Fruit fly (Drosophila melanogaster) whole organism, embryonic: ENCODE measurements around the gene SMC3.

Experiments used
- Ada2b ChIP-seq: fragments of 200-800 bp; sonication (Bioruptor generic); IDR thresholded peaks from 2 replicates; pipeline ENCODE4 v1.3.6; 2022; ENCODE audit warnings: missing biosample characterization, missing genetic modification characterization
- BtbVII ChIP-seq: fragments of 200-800 bp; sonication (Bioruptor generic); optimal IDR thresholded peaks from 3 replicates; lab custom pipeline; 2017; ENCODE audit warnings: missing biosample characterization, mild to moderate bottlenecking, missing genetic modification characterization
- CG10209 ChIP-seq: fragments of 200-800 bp; sonication (Bioruptor generic); optimal IDR thresholded peaks from 3 replicates; lab custom pipeline; 2017; ENCODE audit warnings: missing biosample characterization, mild to moderate bottlenecking, missing genetic modification characterization, missing genetic modification reagents
- CG10654 ChIP-seq: fragments of 200-800 bp; sonication (Bioruptor generic); optimal IDR thresholded peaks from 2 replicates; lab custom pipeline; 2016; ENCODE audit warnings: missing biosample characterization, missing genetic modification characterization
- CG11695 ChIP-seq: fragments of 200-800 bp; sonication (Bioruptor generic); IDR thresholded peaks from 3 replicates; pipeline ENCODE4 v1.3.6; 2022; ENCODE audit warnings: missing biosample characterization, missing genetic modification characterization
- CG12104 ChIP-seq: fragments of 200-800 bp; sonication (Bioruptor generic); optimal IDR thresholded peaks from 3 replicates; lab custom pipeline; 2016; ENCODE audit warnings: missing biosample characterization, missing genetic modification characterization
- CG13296 ChIP-seq: fragments of 200-800 bp; sonication (Bioruptor generic); optimal IDR thresholded peaks from 3 replicates; lab custom pipeline; 2018; ENCODE audit warnings: missing biosample characterization, mild to moderate bottlenecking, missing genetic modification characterization
- CG13624 ChIP-seq: fragments of 200-800 bp; sonication (Bioruptor generic); optimal IDR thresholded peaks from 2 replicates; lab custom pipeline; 2016; ENCODE audit warnings: missing biosample characterization, missing genetic modification characterization
- CG14710 ChIP-seq: fragments of 200-800 bp; sonication (Bioruptor generic); optimal IDR thresholded peaks from 3 replicates; lab custom pipeline; 2019; ENCODE audit warnings: missing biosample characterization, mild to moderate bottlenecking, missing genetic modification characterization, moderate library complexity
- CG15696 ChIP-seq: fragments of 200-800 bp; sonication (Bioruptor generic); optimal IDR thresholded peaks from 2 replicates; lab custom pipeline; 2019; ENCODE audit warnings: missing biosample characterization, mild to moderate bottlenecking, missing genetic modification characterization, moderate library complexity
- CG16779 ChIP-seq: fragments of 200-800 bp; sonication (Bioruptor generic); IDR thresholded peaks from 2 replicates; pipeline ENCODE4 v1.3.6; 2022; ENCODE audit warnings: missing biosample characterization, missing genetic modification characterization
- CG1792 ChIP-seq: fragments of 200-800 bp; sonication (Bioruptor generic); optimal IDR thresholded peaks from 2 replicates; lab custom pipeline; 2016; ENCODE audit warnings: missing biosample characterization, missing genetic modification characterization
- CG30403 ChIP-seq: fragments of 200-800 bp; sonication (Bioruptor generic); optimal IDR thresholded peaks from 3 replicates; lab custom pipeline; 2016; ENCODE audit warnings: missing biosample characterization, missing genetic modification characterization
- CG31365 ChIP-seq: fragments of 200-800 bp; sonication (Bioruptor generic); optimal IDR thresholded peaks from 2 replicates; lab custom pipeline; 2018; ENCODE audit warnings: missing biosample characterization, mild to moderate bottlenecking, missing genetic modification characterization
- CG4282 ChIP-seq: fragments of 200-800 bp; sonication (Bioruptor generic); optimal IDR thresholded peaks from 2 replicates; lab custom pipeline; 2016; ENCODE audit warnings: missing biosample characterization, missing genetic modification characterization
- CG4360 ChIP-seq: fragments of 200-800 bp; sonication (Bioruptor generic); IDR thresholded peaks from 2 replicates; pipeline ENCODE4 v1.3.6; 2022; ENCODE audit warnings: missing biosample characterization, missing genetic modification characterization
- CG7928 ChIP-seq: fragments of 200-800 bp; sonication (Bioruptor generic); optimal IDR thresholded peaks from 2 replicates; lab custom pipeline; 2017; ENCODE audit warnings: missing biosample characterization, mild to moderate bottlenecking, missing genetic modification characterization
- GATAe ChIP-seq: fragments of 200-800 bp; sonication (Bioruptor generic); conservative IDR thresholded peaks from 2 replicates; pipeline ENCODE4 v1.3.6; 2022; ENCODE audit warnings: missing biosample characterization, missing genetic modification characterization
- HLH4C ChIP-seq: fragments of 200-800 bp; sonication (Bioruptor generic); IDR thresholded peaks from 3 replicates; pipeline ENCODE4 v1.3.6; 2022; ENCODE audit warnings: missing biosample characterization, missing genetic modification characterization; ENCODE audit not compliant: partially characterized antibody
- HLHmδ ChIP-seq: fragments of 200-800 bp; sonication (Bioruptor generic); optimal IDR thresholded peaks from 2 replicates; lab custom pipeline; 2018; ENCODE audit warnings: missing biosample characterization, mild to moderate bottlenecking, missing genetic modification characterization, moderate library complexity
- Hey ChIP-seq: fragments of 200-800 bp; sonication (Bioruptor generic); optimal IDR thresholded peaks from 3 replicates; lab custom pipeline; 2018; ENCODE audit warnings: missing biosample characterization, mild to moderate bottlenecking, missing genetic modification characterization
- MBD-R2 ChIP-seq: fragments of 200-800 bp; sonication (Bioruptor generic); IDR thresholded peaks from 2 replicates; pipeline ENCODE4 v1.3.6; 2022; ENCODE audit warnings: missing biosample characterization, missing genetic modification characterization
- Meics ChIP-seq: fragments of 200-800 bp; sonication (Bioruptor generic); optimal IDR thresholded peaks from 2 replicates; lab custom pipeline; 2017; ENCODE audit warnings: missing biosample characterization, mild to moderate bottlenecking, missing genetic modification characterization
- Pdp1 ChIP-seq, 2 experiments: fragments of 200-800 bp; sonication (Bioruptor generic); optimal IDR thresholded peaks; 3 replicates each; lab custom pipeline; 2016; ENCODE audit warnings: missing biosample characterization in 2 of 2, missing genetic modification characterization in 2 of 2, mild to moderate bottlenecking in 1 of 2, moderate library complexity in 1 of 2
- Ravus ChIP-seq: fragments of 200-800 bp; sonication (Bioruptor generic); IDR thresholded peaks from 2 replicates; pipeline ENCODE4 v1.3.6; 2022; ENCODE audit warnings: missing biosample characterization, missing genetic modification characterization
- Sox102F ChIP-seq: fragments of 200-800 bp; sonication (Bioruptor generic); optimal IDR thresholded peaks from 2 replicates; lab custom pipeline; 2018; ENCODE audit warnings: missing biosample characterization, mild to moderate bottlenecking, missing genetic modification characterization, moderate library complexity
- Taf1 ChIP-seq: fragments of 200-800 bp; sonication (Bioruptor generic); IDR thresholded peaks from 2 replicates; pipeline ENCODE4 v1.3.6; 2022; ENCODE audit warnings: missing biosample characterization, missing genetic modification characterization
- Vsx1 ChIP-seq: fragments of 200-800 bp; sonication (Bioruptor generic); optimal IDR thresholded peaks from 2 replicates; lab custom pipeline; 2017; ENCODE audit warnings: missing biosample characterization, mild to moderate bottlenecking, missing genetic modification characterization, missing genetic modification reagents
- ab ChIP-seq: fragments of 200-800 bp; sonication (Bioruptor generic); optimal IDR thresholded peaks from 2 replicates; lab custom pipeline; 2016; ENCODE audit warnings: missing biosample characterization, missing genetic modification characterization
- ac ChIP-seq: fragments of 200-800 bp; sonication (Bioruptor generic); optimal IDR thresholded peaks from 3 replicates; lab custom pipeline; 2017; ENCODE audit warnings: missing biosample characterization, mild to moderate bottlenecking, missing genetic modification characterization
- ara ChIP-seq: fragments of 200-800 bp; sonication (Bioruptor generic); IDR thresholded peaks from 2 replicates; pipeline ENCODE4 v1.3.6; 2022; ENCODE audit warnings: missing biosample characterization, missing genetic modification characterization
- bcd ChIP-seq: fragments of 200-800 bp; sonication (Bioruptor generic); optimal IDR thresholded peaks from 2 replicates; lab custom pipeline; 2017; ENCODE audit warnings: missing biosample characterization, mild to moderate bottlenecking, missing genetic modification characterization
- br ChIP-seq: fragments of >200 bp; optimal IDR thresholded peaks from 2 replicates; lab custom pipeline; 2017
- chinmo ChIP-seq: fragments of 200-800 bp; sonication (Bioruptor generic); IDR thresholded peaks from 4 replicates; pipeline ENCODE4 v1.3.6; 2022; ENCODE audit warnings: missing biosample characterization, missing genetic modification characterization; ENCODE audit not compliant: partially characterized antibody
- dm ChIP-seq: fragments of 200-800 bp; sonication (Bioruptor generic); optimal IDR thresholded peaks from 3 replicates; lab custom pipeline; 2016; ENCODE audit warnings: missing biosample characterization, missing genetic modification characterization
- gt ChIP-seq: fragments of 200-800 bp; sonication (Bioruptor generic); IDR thresholded peaks from 2 replicates; pipeline ENCODE4 v1.3.6; 2022; ENCODE audit warnings: missing biosample characterization, missing genetic modification characterization
- insv ChIP-seq, 2 experiments: fragments of 200-800 bp; sonication (Bioruptor generic); optimal IDR thresholded peaks; 3 replicates each; lab custom pipeline; 2016 to 2018; ENCODE audit warnings: missing biosample characterization in 2 of 2, missing genetic modification characterization in 2 of 2
- jigr1 ChIP-seq: fragments of 200-800 bp; sonication (Bioruptor generic); IDR thresholded peaks from 3 replicates; pipeline ENCODE4 v1.3.6; 2022; ENCODE audit warnings: missing biosample characterization, missing genetic modification characterization
- knrl ChIP-seq: fragments of 200-800 bp; sonication (Bioruptor generic); IDR thresholded peaks from 3 replicates; pipeline ENCODE4 v1.3.6; 2022; ENCODE audit warnings: missing biosample characterization, missing genetic modification characterization; ENCODE audit not compliant: partially characterized antibody
- maf-S ChIP-seq: fragments of 200-800 bp; sonication (Bioruptor generic); optimal IDR thresholded peaks from 2 replicates; lab custom pipeline; 2016; ENCODE audit warnings: missing biosample characterization, missing genetic modification characterization
- nau ChIP-seq: fragments of 200-800 bp; sonication (Bioruptor generic); optimal IDR thresholded peaks from 3 replicates; lab custom pipeline; 2017; ENCODE audit warnings: missing biosample characterization, mild to moderate bottlenecking, missing genetic modification characterization, missing genetic modification reagents
- odd ChIP-seq: fragments of 200-800 bp; sonication (Bioruptor generic); optimal IDR thresholded peaks from 2 replicates; lab custom pipeline; 2017; ENCODE audit warnings: missing biosample characterization, mild to moderate bottlenecking, missing genetic modification characterization
- pros ChIP-seq: fragments of 200-800 bp; sonication (Bioruptor generic); optimal IDR thresholded peaks from 3 replicates; lab custom pipeline; 2019; ENCODE audit warnings: missing biosample characterization, mild to moderate bottlenecking, missing genetic modification characterization, moderate library complexity
- ranshi ChIP-seq: fragments of 200-800 bp; sonication (Bioruptor generic); IDR thresholded peaks from 2 replicates; pipeline ENCODE4 v1.3.6; 2022; ENCODE audit warnings: missing biosample characterization, missing genetic modification characterization
- schlank ChIP-seq: fragments of 200-800 bp; sonication (Bioruptor generic); optimal IDR thresholded peaks from 2 replicates; lab custom pipeline; 2018; ENCODE audit warnings: missing biosample characterization, mild to moderate bottlenecking, missing genetic modification characterization
- sens-2 ChIP-seq: fragments of 200-800 bp; sonication (Bioruptor generic); IDR thresholded peaks from 2 replicates; pipeline ENCODE4 v1.3.6; 2022; ENCODE audit warnings: missing biosample characterization, missing genetic modification characterization
- shn ChIP-seq: fragments of 200-800 bp; sonication (Bioruptor generic); optimal IDR thresholded peaks from 3 replicates; lab custom pipeline; 2016; ENCODE audit warnings: missing biosample characterization, missing genetic modification characterization
- sisA ChIP-seq: fragments of 200-800 bp; sonication (Bioruptor generic); IDR thresholded peaks from 2 replicates; pipeline ENCODE4 v1.3.6; 2022; ENCODE audit warnings: missing biosample characterization, missing genetic modification characterization
- sr ChIP-seq: fragments of 200-800 bp; sonication (Bioruptor generic); IDR thresholded peaks from 3 replicates; pipeline ENCODE4 v1.3.6; 2022; ENCODE audit warnings: missing biosample characterization, missing genetic modification characterization
- stc ChIP-seq: fragments of 200-800 bp; sonication (Bioruptor generic); IDR thresholded peaks from 2 replicates; pipeline ENCODE4 v1.3.6; 2022; ENCODE audit warnings: missing biosample characterization, missing genetic modification characterization
- unpg ChIP-seq: fragments of 200-800 bp; sonication (Bioruptor generic); optimal IDR thresholded peaks from 3 replicates; lab custom pipeline; 2018; ENCODE audit warnings: missing biosample characterization, mild to moderate bottlenecking, missing genetic modification characterization, moderate library complexity
- zf30C ChIP-seq: fragments of 200-800 bp; sonication (Bioruptor generic); optimal IDR thresholded peaks from 3 replicates; lab custom pipeline; 2018; ENCODE audit warnings: missing biosample characterization, mild to moderate bottlenecking, missing genetic modification characterization

The SMC3 gene

dm6 chrX:16610601-16611058 lies 17.4 kb upstream of the SMC3 start, which contains the start of gene mbt (continued):
- TF ChIP-seq gt (GFP tag; lab: Robert Waterston, UW) (no peak), Vsx1 (GFP tag; lab: Kevin White, UChicago) (no peak), odd (GFP tag; lab: Kevin White, UChicago) (no peak), CG15696 (tag; lab: Kevin White, UChicago) (no peak), CG10209 (GFP tag; lab: Kevin White, UChicago) (no peak), stc (GFP tag; lab: Robert Waterston, UW) (no peak), br (lab: Kevin White, UChicago) (no peak), CG14710 (peak; percentile 67), ac (no peak), schlank (tag; lab: Kevin White, UChicago) (no peak), Ada2b (GFP tag; lab: Robert Waterston, UW) (no peak), CG16779 (GFP tag; lab: Robert Waterston, UW) (no peak), sr (GFP tag; lab: Robert Waterston, UW) (no peak), CG13296 (GFP tag; lab: Kevin White, UChicago) (no peak), bcd (GFP tag; lab: Kevin White, UChicago) (no peak), ara (GFP tag; lab: Robert Waterston, UW) (no peak), CG12104 (GFP tag; lab: Kevin White, UChicago) (no peak), BtbVII (GFP tag; lab: Kevin White, UChicago) (no peak), Hey (tag; lab: Kevin White, UChicago) (no peak), ab (no peak), maf-S (GFP tag; lab: Kevin White, UChicago) (peak; percentile 21), CG4360 (GFP tag; lab: Robert Waterston, UW) (peak; percentile 94), Taf1 (GFP tag; lab: Robert Waterston, UW) (no peak), HLHmδ (GFP tag; lab: Kevin White, UChicago) (no peak), MBD-R2 (GFP tag; lab: Robert Waterston, UW) (peak; percentile 71), CG11695 (GFP tag; lab: Robert Waterston, UW) (no peak), knrl (GFP tag; lab: Robert Waterston, UW) (peak; percentile 92), Sox102F (GFP tag; lab: Kevin White, UChicago) (no peak), CG10654 (GFP tag; lab: Kevin White, UChicago) (no peak), Meics (GFP tag; lab: Kevin White, UChicago) (no peak), insv (GFP tag; optimal IDR thresholded peaks at IDR 0.05; lab: Kevin White, UChicago) (peak in 1 of 2 experiments; percentile 56), jigr1 (GFP tag; lab: Robert Waterston, UW) (no peak), Ravus (GFP tag; lab: Robert Waterston, UW) (no peak), CG4282 (no peak), CG1792 (GFP tag; lab: Kevin White, UChicago) (peak; percentile 8), pros (GFP tag; lab: Kevin White, UChicago) (no peak), sens-2 (no peak), CG13624 (GFP tag; lab: Kevin White, UChicago) (no peak), HLH4C (GFP tag; lab: Robert Waterston, UW) (peak; percentile 82), dm (peak; percentile 6), ranshi (GFP tag; lab: Robert Waterston, UW) (no peak), unpg (GFP tag; lab: Kevin White, UChicago) (no peak), chinmo (peak; percentile 76; the same call in 1 of the 4 replicates), CG31365 (tag; lab: Kevin White, UChicago) (no peak), CG30403 (GFP tag; lab: Kevin White, UChicago) (no peak), sisA (no peak), shn (GFP tag; lab: Kevin White, UChicago) (no peak), Pdp1 (GFP tag; optimal IDR thresholded peaks at IDR 0.05; lab: Kevin White, UChicago) (peak in 1 of 2 experiments; percentile 7), GATAe (GFP tag; lab: Robert Waterston, UW) (no peak), nau (GFP tag; lab: Kevin White, UChicago) (no peak), CG7928 (GFP tag; lab: Kevin White, UChicago) (no peak), zf30C (GFP tag; lab: Kevin White, UChicago) (no peak)
